Fruit fly (Drosophila melanogaster): Measurements from ENCODE around the gene Ogg1.

- no peak for TF ChIP-seq CG32006 (GFP tag; optimal IDR thresholded peaks at IDR 0.05)
- no peak for TF ChIP-seq lz (GFP tag; optimal IDR thresholded peaks at IDR 0.05)
- TF ChIP-seq ss (GFP tag; optimal IDR thresholded peaks at IDR 0.05) = no peak
- no peak for TF ChIP-seq Gug (GFP tag; IDR thresholded peaks at IDR 0.05)
- no peak for TF ChIP-seq CG31627 (GFP tag; optimal IDR thresholded peaks at IDR 0.05)
- TF ChIP-seq CG9139 (GFP tag; optimal IDR thresholded peaks at IDR 0.05) = no peak
- TF ChIP-seq CG16779 (tag; optimal IDR thresholded peaks at IDR 0.05) = no peak
- no peak for TF ChIP-seq CG1621 (tag; optimal IDR thresholded peaks at IDR 0.05)
- no peak for TF ChIP-seq CG6163 (GFP tag; IDR thresholded peaks at IDR 0.05)
- TF ChIP-seq OdsH (GFP tag; optimal IDR thresholded peaks at IDR 0.05) = no peak
- TF ChIP-seq CG8319 (GFP tag; optimal IDR thresholded peaks at IDR 0.05) = no peak
- no peak for TF ChIP-seq Sox102F (GFP tag; optimal IDR thresholded peaks at IDR 0.05)
- TF ChIP-seq fd85E (GFP tag; optimal IDR thresholded peaks at IDR 0.05) = no peak
Measured at dm6 chrX:8663795-8664194, 26.3 kb upstream of the Ogg1 start.

All from whole organism, prepupa.